Fruit fly (Drosophila melanogaster) whole organism, embryonic: ENCODE data around the gene TfIIS.

Source experiments
- ATbp ChIP-seq: fragments of 200-800 bp; sonication (Bioruptor generic); optimal IDR thresholded peaks from 2 replicates; lab custom pipeline; 2017; ENCODE audit warnings: missing biosample characterization, mild to moderate bottlenecking, missing genetic modification characterization, missing genetic modification reagents
- Ada2b ChIP-seq: fragments of 200-800 bp; sonication (Bioruptor generic); IDR thresholded peaks from 2 replicates; pipeline ENCODE4 v1.3.6; 2022; ENCODE audit warnings: missing biosample characterization, missing genetic modification characterization
- B-H1 ChIP-seq: fragments of 200-800 bp; sonication (Bioruptor generic); IDR thresholded peaks from 3 replicates; pipeline ENCODE4 v1.3.6; 2022; ENCODE audit warnings: missing biosample characterization, missing genetic modification characterization
- C15 ChIP-seq: fragments of 200-800 bp; sonication (Bioruptor generic); IDR thresholded peaks from 3 replicates; pipeline ENCODE4 v1.3.6; 2022; ENCODE audit warnings: missing biosample characterization, missing genetic modification characterization
- CG10366 ChIP-seq: fragments of 200-800 bp; sonication (Bioruptor generic); IDR thresholded peaks from 2 replicates; pipeline ENCODE4 v1.3.6; 2022; ENCODE audit warnings: missing biosample characterization, missing genetic modification characterization
- CG12299 ChIP-seq: fragments of 200-800 bp; sonication (Bioruptor generic); optimal IDR thresholded peaks from 2 replicates; lab custom pipeline; 2018; ENCODE audit warnings: missing biosample characterization, mild to moderate bottlenecking, missing genetic modification characterization
- CG12769 ChIP-seq: fragments of 200-800 bp; sonication (Bioruptor generic); optimal IDR thresholded peaks from 2 replicates; lab custom pipeline; 2019; ENCODE audit warnings: missing biosample characterization, mild to moderate bottlenecking, missing genetic modification characterization, moderate library complexity
- CG13123 ChIP-seq: fragments of 200-800 bp; sonication (Bioruptor generic); optimal IDR thresholded peaks from 2 replicates; lab custom pipeline; 2016; ENCODE audit warnings: missing biosample characterization, missing genetic modification characterization
- CG14014 ChIP-seq: fragments of 200-800 bp; sonication (Bioruptor generic); IDR thresholded peaks from 2 replicates; pipeline ENCODE4 v1.3.6; 2022; ENCODE audit warnings: missing biosample characterization, missing genetic modification characterization
- CG14441 ChIP-seq: fragments of 200-800 bp; sonication (Bioruptor generic); IDR thresholded peaks from 2 replicates; pipeline ENCODE4 v1.3.6; 2022; ENCODE audit warnings: missing biosample characterization, missing genetic modification characterization
- CG1529 ChIP-seq: fragments of 200-800 bp; sonication (Bioruptor generic); optimal IDR thresholded peaks from 3 replicates; lab custom pipeline; 2018; ENCODE audit warnings: missing biosample characterization, missing genetic modification characterization
- CG1602 ChIP-seq: fragments of 200-800 bp; sonication (Bioruptor generic); optimal IDR thresholded peaks from 3 replicates; lab custom pipeline; 2016; ENCODE audit warnings: missing biosample characterization, missing genetic modification characterization
- CG1647 ChIP-seq: fragments of 200-800 bp; sonication (Bioruptor generic); optimal IDR thresholded peaks from 3 replicates; lab custom pipeline; 2016; ENCODE audit warnings: missing biosample characterization, missing genetic modification characterization
- CG17328 ChIP-seq: fragments of 200-800 bp; sonication (Bioruptor generic); IDR thresholded peaks from 2 replicates; pipeline ENCODE4 v1.3.6; 2022; ENCODE audit warnings: missing biosample characterization, missing genetic modification characterization
- CG17912 ChIP-seq: fragments of 200-800 bp; sonication (Bioruptor generic); optimal IDR thresholded peaks from 2 replicates; lab custom pipeline; 2018; ENCODE audit warnings: missing biosample characterization, mild to moderate bottlenecking, missing genetic modification characterization
- CG2678 ChIP-seq: fragments of 200-800 bp; sonication (Bioruptor generic); optimal IDR thresholded peaks from 3 replicates; lab custom pipeline; 2019; ENCODE audit warnings: missing biosample characterization, mild to moderate bottlenecking, missing genetic modification characterization, moderate library complexity
- CG31224 ChIP-seq: fragments of 200-800 bp; sonication (Bioruptor generic); IDR thresholded peaks from 2 replicates; pipeline ENCODE4 v1.3.6; 2022; ENCODE audit warnings: missing biosample characterization, missing genetic modification characterization
- CG32767 ChIP-seq: fragments of 200-800 bp; sonication (Bioruptor generic); IDR thresholded peaks from 2 replicates; pipeline ENCODE4 v1.3.6; 2022; ENCODE audit warnings: missing biosample characterization, missing genetic modification characterization
- CG3281 ChIP-seq: fragments of 200-800 bp; sonication (Bioruptor generic); optimal IDR thresholded peaks from 3 replicates; lab custom pipeline; 2017; ENCODE audit warnings: missing biosample characterization, mild to moderate bottlenecking, missing genetic modification characterization
- CG3847 ChIP-seq: fragments of 200-800 bp; sonication (Bioruptor generic); IDR thresholded peaks from 2 replicates; pipeline ENCODE4 v1.3.6; 2022; ENCODE audit warnings: missing biosample characterization, missing genetic modification characterization
- CG6272 ChIP-seq: fragments of 200-800 bp; sonication (Bioruptor generic); IDR thresholded peaks from 2 replicates; pipeline ENCODE4 v1.3.6; 2022; ENCODE audit warnings: missing biosample characterization, missing genetic modification characterization
- CG6765 ChIP-seq: fragments of 200-800 bp; sonication (Bioruptor generic); optimal IDR thresholded peaks from 3 replicates; lab custom pipeline; 2017; ENCODE audit warnings: missing biosample characterization, mild to moderate bottlenecking, missing genetic modification characterization
- CG6791 ChIP-seq: fragments of 200-800 bp; sonication (Bioruptor generic); IDR thresholded peaks from 3 replicates; pipeline ENCODE4 v1.3.6; 2022; ENCODE audit warnings: missing biosample characterization, missing genetic modification characterization; ENCODE audit not compliant: partially characterized antibody
- CG8359 ChIP-seq: fragments of 200-800 bp; sonication (Bioruptor generic); optimal IDR thresholded peaks from 2 replicates; lab custom pipeline; 2017; ENCODE audit warnings: missing biosample characterization, mild to moderate bottlenecking, missing genetic modification characterization, borderline replicate concordance
- CG8478 ChIP-seq: fragments of >200 bp; optimal IDR thresholded peaks from 2 replicates; lab custom pipeline; 2018
- CG9609 ChIP-seq: fragments of 200-800 bp; sonication (Bioruptor generic); optimal IDR thresholded peaks from 3 replicates; lab custom pipeline; 2016; ENCODE audit warnings: missing biosample characterization, missing genetic modification characterization
- CoRest ChIP-seq: fragments of 200-800 bp; sonication (Bioruptor generic); optimal IDR thresholded peaks from 3 replicates; lab custom pipeline; 2018; ENCODE audit warnings: missing biosample characterization, mild to moderate bottlenecking, missing genetic modification characterization, moderate library complexity
- GATAe ChIP-seq: fragments of 200-800 bp; sonication (Bioruptor generic); conservative IDR thresholded peaks from 2 replicates; pipeline ENCODE4 v1.3.6; 2022; ENCODE audit warnings: missing biosample characterization, missing genetic modification characterization
- HHEX ChIP-seq: fragments of 200-800 bp; sonication (Bioruptor generic); optimal IDR thresholded peaks from 3 replicates; lab custom pipeline; 2017; ENCODE audit warnings: missing biosample characterization, mild to moderate bottlenecking, missing genetic modification characterization, missing genetic modification reagents
- HmgZ ChIP-seq: fragments of 200-800 bp; sonication (Bioruptor generic); optimal IDR thresholded peaks from 2 replicates; lab custom pipeline; 2018; ENCODE audit warnings: missing biosample characterization, mild to moderate bottlenecking, missing genetic modification characterization
- Rfx ChIP-seq: fragments of 200-800 bp; sonication (Bioruptor generic); IDR thresholded peaks from 2 replicates; pipeline ENCODE4 v1.3.6; 2022; ENCODE audit warnings: missing biosample characterization, missing genetic modification characterization
- Scr ChIP-seq: fragments of 200-800 bp; sonication (Bioruptor generic); IDR thresholded peaks from 2 replicates; pipeline ENCODE4 v1.3.6; 2022; ENCODE audit warnings: missing biosample characterization, missing genetic modification characterization; ENCODE audit not compliant: partially characterized antibody
- Sox100B ChIP-seq: fragments of 200-800 bp; sonication (Bioruptor generic); optimal IDR thresholded peaks from 3 replicates; lab custom pipeline; 2018; ENCODE audit warnings: missing biosample characterization, mild to moderate bottlenecking, missing genetic modification characterization
- Spps ChIP-seq: fragments of 200-800 bp; sonication (Bioruptor generic); optimal IDR thresholded peaks from 2 replicates; lab custom pipeline; 2018; ENCODE audit warnings: missing biosample characterization, mild to moderate bottlenecking, missing genetic modification characterization
- Taf1 ChIP-seq: fragments of 200-800 bp; sonication (Bioruptor generic); IDR thresholded peaks from 2 replicates; pipeline ENCODE4 v1.3.6; 2022; ENCODE audit warnings: missing biosample characterization, missing genetic modification characterization
- Vsx1 ChIP-seq: fragments of 200-800 bp; sonication (Bioruptor generic); optimal IDR thresholded peaks from 2 replicates; lab custom pipeline; 2017; ENCODE audit warnings: missing biosample characterization, mild to moderate bottlenecking, missing genetic modification characterization, missing genetic modification reagents
- bowl ChIP-seq: fragments of 200-800 bp; sonication (Bioruptor generic); IDR thresholded peaks from 2 replicates; pipeline ENCODE4 v1.3.6; 2022; ENCODE audit warnings: missing biosample characterization, missing genetic modification characterization
- cas ChIP-seq: fragments of 200-800 bp; sonication (Bioruptor generic); IDR thresholded peaks from 2 replicates; pipeline ENCODE4 v1.3.6; 2022; ENCODE audit warnings: missing biosample characterization, missing genetic modification characterization
- cato ChIP-seq: fragments of 200-800 bp; sonication (Bioruptor generic); optimal IDR thresholded peaks from 2 replicates; lab custom pipeline; 2016; ENCODE audit warnings: missing biosample characterization, missing genetic modification characterization, borderline replicate concordance
- cwo ChIP-seq: fragments of 200-800 bp; sonication (Bioruptor generic); optimal IDR thresholded peaks from 3 replicates; lab custom pipeline; 2017; ENCODE audit warnings: missing biosample characterization, missing genetic modification characterization, mild to moderate bottlenecking, moderate library complexity, missing genetic modification reagents
- disco-r ChIP-seq: fragments of 200-800 bp; sonication (Bioruptor generic); optimal IDR thresholded peaks from 2 replicates; lab custom pipeline; 2016; ENCODE audit warnings: missing biosample characterization, missing genetic modification characterization
- fd102C ChIP-seq: fragments of 200-800 bp; sonication (Bioruptor generic); optimal IDR thresholded peaks from 2 replicates; lab custom pipeline; 2018; ENCODE audit warnings: missing biosample characterization, mild to moderate bottlenecking, missing genetic modification characterization, moderate library complexity
- hkb ChIP-seq, 2 experiments: fragments of 200-800 bp in 1 of 2; fragments of >200 bp in 1 of 2; sonication (Bioruptor generic) in 1 of 2; IDR thresholded peaks in 1 of 2; optimal IDR thresholded peaks in 1 of 2; 2 replicates each; pipeline versions ENCODE4 v1.3.6 to Lab custom; 2017 to 2022; ENCODE audit warnings: missing biosample characterization in 1 of 2, missing genetic modification characterization in 1 of 2
- kay ChIP-seq: fragments of 200-800 bp; sonication (Bioruptor generic); optimal IDR thresholded peaks from 2 replicates; lab custom pipeline; 2016; ENCODE audit warnings: missing biosample characterization, missing genetic modification characterization
- luna ChIP-seq: fragments of 200-800 bp; sonication (Bioruptor generic); optimal IDR thresholded peaks from 2 replicates; lab custom pipeline; 2016; ENCODE audit warnings: missing biosample characterization, missing genetic modification characterization
- nom ChIP-seq: fragments of 200-800 bp; sonication (Bioruptor generic); optimal IDR thresholded peaks from 2 replicates; lab custom pipeline; 2017; ENCODE audit warnings: missing biosample characterization, missing genetic modification characterization, mild to moderate bottlenecking, moderate library complexity, missing genetic modification reagents
- rib ChIP-seq: fragments of 200-800 bp; sonication (Bioruptor generic); IDR thresholded peaks from 2 replicates; pipeline ENCODE4 v1.3.6; 2022; ENCODE audit warnings: missing biosample characterization, missing genetic modification characterization
- slbo ChIP-seq: fragments of 200-800 bp; sonication (Bioruptor generic); IDR thresholded peaks from 2 replicates; pipeline ENCODE4 v1.3.6; 2022; ENCODE audit warnings: missing biosample characterization, missing genetic modification characterization
- stwl ChIP-seq: fragments of 200-800 bp; sonication (Bioruptor generic); optimal IDR thresholded peaks from 3 replicates; lab custom pipeline; 2018; ENCODE audit warnings: missing biosample characterization, mild to moderate bottlenecking, missing genetic modification characterization, moderate library complexity
- tio ChIP-seq: fragments of 200-800 bp; sonication (Bioruptor generic); optimal IDR thresholded peaks from 2 replicates; lab custom pipeline; 2017; ENCODE audit warnings: missing biosample characterization, missing genetic modification characterization, inconsistent platforms
- z ChIP-seq: fragments of 200-800 bp; sonication (Bioruptor generic); IDR thresholded peaks from 3 replicates; pipeline ENCODE4 v1.3.6; 2022; ENCODE audit warnings: missing biosample characterization, missing genetic modification characterization

The TfIIS gene

DNA sequence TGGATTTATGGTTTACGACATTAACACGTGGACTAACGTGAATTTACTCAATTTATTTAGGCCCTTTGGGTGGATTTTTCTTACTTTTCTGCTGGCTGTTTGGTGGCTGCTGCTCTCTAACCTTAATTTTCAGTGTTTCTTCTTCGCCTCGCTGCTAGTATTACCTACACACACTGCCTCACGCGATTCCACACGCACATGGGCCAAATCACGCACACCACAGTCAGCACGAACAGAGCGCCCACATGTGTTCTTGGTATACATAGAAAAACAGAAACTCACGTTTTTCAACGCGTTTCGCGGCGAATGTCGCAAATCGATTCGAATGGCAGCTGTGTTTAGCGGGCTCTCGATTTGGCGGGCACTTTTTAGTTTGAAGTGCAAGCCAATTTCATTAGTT, 7.3 kb upstream of the TfIIS start (continued):
- TF ChIP-seq fd102C (GFP tag; lab: Kevin White, UChicago) (no peak), CG1647 (GFP tag; lab: Kevin White, UChicago) (no peak), CG14014 (GFP tag; lab: Robert Waterston, UW) (no peak; the same call in 1 of the 2 replicates), tio (GFP tag; lab: Kevin White, UChicago) (no peak), rib (GFP tag; lab: Robert Waterston, UW) (no peak), HHEX (GFP tag; lab: Kevin White, UChicago) (peak; percentile 17), slbo (GFP tag; lab: Robert Waterston, UW) (peak; percentile 38; the same call in 1 of the 2 replicates), CG1602 (no peak), CG17912 (GFP tag; lab: Kevin White, UChicago) (peak; percentile 86), bowl (GFP tag; lab: Robert Waterston, UW) (no peak), CG12769 (tag; lab: Kevin White, UChicago) (peak; percentile 78), CG17328 (GFP tag; lab: Robert Waterston, UW) (no peak), cas (peak; percentile 14; the same call in 1 of the 2 replicates), kay (GFP tag; lab: Kevin White, UChicago) (peak; percentile 11), CG3847 (GFP tag; lab: Robert Waterston, UW) (peak; percentile 56; the same call in 1 of the 2 replicates), CG31224 (GFP tag; lab: Robert Waterston, UW) (no peak), CG8478 (lab: Kevin White, UChicago) (peak; percentile 68), z (GFP tag; lab: Robert Waterston, UW) (no peak), Spps (no peak), CG9609 (GFP tag; lab: Kevin White, UChicago) (no peak), Sox100B (no peak), Scr (GFP tag; lab: Robert Waterston, UW) (peak; percentile 75), CoRest (tag; lab: Kevin White, UChicago) (peak; percentile 48), cato (GFP tag; lab: Kevin White, UChicago) (no peak), hkb (optimal IDR thresholded peaks at IDR 0.05; lab: Kevin White, UChicago) (no peak), hkb (GFP tag; IDR thresholded peaks at IDR 0.05; lab: Robert Waterston, UW) (no peak), Vsx1 (no peak), CG12299 (tag; lab: Kevin White, UChicago) (no peak), Taf1 (GFP tag; lab: Robert Waterston, UW) (no peak), GATAe (no peak), CG13123 (GFP tag; lab: Kevin White, UChicago) (no peak), disco-r (GFP tag; lab: Kevin White, UChicago) (peak; percentile 7), CG6791 (GFP tag; lab: Robert Waterston, UW) (peak; percentile 81), C15 (GFP tag; lab: Robert Waterston, UW) (no peak), stwl (peak; percentile 82), CG6272 (GFP tag; lab: Robert Waterston, UW) (no peak), ATbp (GFP tag; lab: Kevin White, UChicago) (no peak), CG10366 (GFP tag; lab: Robert Waterston, UW) (no peak), HmgZ (tag; lab: Kevin White, UChicago) (peak; percentile 97), nom (GFP tag; lab: Kevin White, UChicago) (no peak), CG3281 (GFP tag; lab: Kevin White, UChicago) (peak; percentile 20), CG14441 (GFP tag; lab: Robert Waterston, UW) (no peak), CG8359 (GFP tag; lab: Kevin White, UChicago) (no peak), CG6765 (GFP tag; lab: Kevin White, UChicago) (no peak), CG2678 (tag; lab: Kevin White, UChicago) (no peak), luna (no peak), CG1529 (no peak), cwo (GFP tag; lab: Kevin White, UChicago) (peak; percentile 99), Rfx (GFP tag; lab: Robert Waterston, UW) (peak; percentile 75), B-H1 (no peak; the same call in 2 of the 3 replicates), CG32767 (GFP tag; lab: Robert Waterston, UW) (peak; percentile 100), Ada2b (no peak)
